Worm (Caenorhabditis elegans): ENCODE results near the gene F49C12.7.

DNA sequence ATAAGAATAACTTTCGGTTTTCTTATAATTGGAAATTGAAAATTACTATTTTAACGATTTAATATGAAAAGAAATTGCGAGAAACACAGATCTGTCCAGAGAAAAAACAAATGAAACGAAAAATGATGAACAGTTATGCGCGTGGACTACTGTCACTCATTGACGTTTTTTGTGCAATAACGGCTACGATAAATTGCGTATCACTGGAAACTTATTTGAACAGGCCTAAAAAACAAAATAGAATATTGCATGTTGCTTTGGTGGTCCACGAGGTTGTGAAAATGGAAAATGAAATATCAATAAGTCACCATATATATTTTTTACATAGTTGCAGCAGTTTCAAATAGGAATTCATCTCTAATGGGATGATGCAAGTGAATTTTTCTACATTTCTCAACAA lies 48.2 kb downstream of the F49C12.7 start:
- TF ChIP-seq unc-62 (GFP tag; optimal IDR thresholded peaks at IDR 0.05): no peak
- no peak for TF ChIP-seq elt-3 (tag; optimal IDR thresholded peaks at IDR 0.05)
